Worm (Caenorhabditis elegans) whole organism, L1 larva: Measurements from ENCODE around the gene R10D12.1.
A peak's percentile ranks its signal among the peaks of the same experiment; 100 is the strongest.

ENCODE experiments used
- C16A3.4 ChIP-seq: fragments of 150-350 bp; optimal IDR thresholded peaks from 2 replicates; lab custom pipeline; 2014; ENCODE audit warnings: missing biosample characterization, missing genetic modification characterization
- F16B12.6 ChIP-seq: fragments of 150-350 bp; optimal IDR thresholded peaks from 2 replicates; lab custom pipeline; 2014; ENCODE audit warnings: missing biosample characterization, missing genetic modification characterization
- Y116A8C.19 ChIP-seq: sonication (generic microtip); optimal IDR thresholded peaks from 2 replicates; lab custom pipeline; 2016; ENCODE audit warnings: missing compliant biosample characterization, missing genetic modification characterization, borderline replicate concordance
- blmp-1 ChIP-seq: fragments of 150-350 bp; optimal IDR thresholded peaks from 2 replicates; lab custom pipeline; 2014; ENCODE audit warnings: missing biosample characterization, missing genetic modification characterization
- ceh-63 ChIP-seq: fragments of 200-800 bp; sonication (Bioruptor generic); optimal IDR thresholded peaks from 2 replicates; lab custom pipeline; 2018; ENCODE audit warnings: mild to moderate bottlenecking, missing genetic modification characterization, missing compliant biosample characterization
- ceh-88 ChIP-seq: fragments of 200-800 bp; sonication (Bioruptor generic); IDR thresholded peaks from 2 replicates; pipeline ENCODE4 v1.3.6; 2022; ENCODE audit warnings: missing genetic modification characterization, missing compliant biosample characterization
- efl-3 ChIP-seq: fragments of 200-800 bp; sonication (Bioruptor generic); optimal IDR thresholded peaks from 2 replicates; lab custom pipeline; 2018; ENCODE audit warnings: mild to moderate bottlenecking, missing genetic modification characterization, missing compliant biosample characterization
- elt-3 ChIP-seq, 6 experiments: fragments of 150-350 bp in 1 of 6; sonication (generic microtip); optimal IDR thresholded peaks; 2 replicates each; lab custom pipeline; 2017 to 2018; ENCODE audit warnings: missing biosample characterization in 6 of 6, missing genetic modification characterization in 6 of 6, inconsistent platforms in 1 of 6
- fkh-10 ChIP-seq: sonication (generic microtip); optimal IDR thresholded peaks from 2 replicates; lab custom pipeline; 2017; ENCODE audit warnings: missing biosample characterization, missing genetic modification reagents, missing genetic modification characterization
- fkh-8 ChIP-seq: sonication (generic microtip); optimal IDR thresholded peaks from 2 replicates; lab custom pipeline; 2016; ENCODE audit warnings: mild to moderate bottlenecking, missing genetic modification characterization, missing compliant biosample characterization
- grh-1 ChIP-seq: fragments of 200-800 bp; sonication (Bioruptor generic); IDR thresholded peaks from 2 replicates; pipeline ENCODE4 v1.3.6; 2022; ENCODE audit warnings: missing genetic modification reagents, missing genetic modification characterization, missing compliant biosample characterization
- hlh-4 ChIP-seq: sonication (generic microtip); optimal IDR thresholded peaks from 2 replicates; lab custom pipeline; 2016; ENCODE audit warnings: mild to moderate bottlenecking, missing genetic modification characterization, missing compliant biosample characterization
- isw-1 ChIP-seq: fragments of 200-800 bp; sonication (Bioruptor generic); IDR thresholded peaks from 2 replicates; pipeline ENCODE4 v1.3.6; 2022; ENCODE audit warnings: missing genetic modification characterization, missing compliant biosample characterization
- lin-13 ChIP-seq: fragments of 150-350 bp; optimal IDR thresholded peaks from 2 replicates; lab custom pipeline; 2014; ENCODE audit warnings: missing biosample characterization, missing genetic modification reagents, missing genetic modification characterization
- lin-15B ChIP-seq: fragments of 150-350 bp; sonication (generic microtip); optimal IDR thresholded peaks from 3 replicates; lab custom pipeline; 2014; ENCODE audit warnings: missing biosample characterization, missing genetic modification characterization
- lin-35 ChIP-seq, 2 experiments: fragments of 150-350 bp; optimal IDR thresholded peaks; 2 replicates each; lab custom pipeline; 2014; ENCODE audit warnings: missing biosample characterization in 2 of 2, missing genetic modification characterization in 2 of 2, missing genetic modification reagents in 2 of 2
- lin-39 ChIP-seq: fragments of 150-350 bp; optimal IDR thresholded peaks from 2 replicates; lab custom pipeline; 2014; ENCODE audit warnings: missing biosample characterization, missing genetic modification reagents, missing genetic modification characterization
- mab-9 ChIP-seq: fragments of 200-800 bp; sonication (Bioruptor generic); IDR thresholded peaks from 2 replicates; pipeline ENCODE4 v1.3.6; 2022; ENCODE audit warnings: missing genetic modification reagents, missing genetic modification characterization, missing compliant biosample characterization
- mep-1 ChIP-seq: fragments of 150-350 bp; optimal IDR thresholded peaks from 2 replicates; lab custom pipeline; 2014; ENCODE audit warnings: missing biosample characterization, missing genetic modification characterization
- nhr-11 ChIP-seq: fragments of 150-350 bp; optimal IDR thresholded peaks from 2 replicates; lab custom pipeline; 2014; ENCODE audit warnings: missing biosample characterization, missing genetic modification characterization
- nhr-12 ChIP-seq: sonication (generic microtip); optimal IDR thresholded peaks from 2 replicates; lab custom pipeline; 2017; ENCODE audit warnings: missing biosample characterization, missing genetic modification characterization
- nhr-20 ChIP-seq: sonication (generic microtip); optimal IDR thresholded peaks from 2 replicates; lab custom pipeline; 2016; ENCODE audit warnings: mild to moderate bottlenecking, missing genetic modification characterization, missing compliant biosample characterization
- nhr-28 ChIP-seq: fragments of 150-350 bp; optimal IDR thresholded peaks from 2 replicates; lab custom pipeline; 2014; ENCODE audit warnings: missing biosample characterization, missing genetic modification characterization
- nhr-47 ChIP-seq: sonication (generic microtip); optimal IDR thresholded peaks from 2 replicates; lab custom pipeline; 2016; ENCODE audit warnings: mild to moderate bottlenecking, missing genetic modification characterization, moderate library complexity, missing compliant biosample characterization
- nhr-71 ChIP-seq: sonication (generic microtip); optimal IDR thresholded peaks from 2 replicates; lab custom pipeline; 2016; ENCODE audit warnings: mild to moderate bottlenecking, missing genetic modification characterization, moderate library complexity, missing compliant biosample characterization
- nhr-85 ChIP-seq: sonication (generic microtip); peaks from one replicate; lab custom pipeline; 2016; ENCODE audit warnings: missing genetic modification characterization, inconsistent platforms, missing compliant biosample characterization
- nhr-90 ChIP-seq: sonication (generic microtip); optimal IDR thresholded peaks from 2 replicates; lab custom pipeline; 2016; ENCODE audit warnings: mild to moderate bottlenecking, missing genetic modification characterization, missing compliant biosample characterization; ENCODE audit not compliant: poor library complexity
- pax-3 ChIP-seq: fragments of 200-800 bp; sonication (Bioruptor generic); optimal IDR thresholded peaks from 2 replicates; lab custom pipeline; 2018; ENCODE audit warnings: mild to moderate bottlenecking, missing genetic modification characterization, moderate library complexity, missing compliant biosample characterization
- rnt-1 ChIP-seq: sonication (generic microtip); optimal IDR thresholded peaks from 2 replicates; lab custom pipeline; 2016; ENCODE audit warnings: mild to moderate bottlenecking, missing genetic modification characterization, moderate library complexity, missing compliant biosample characterization
- snu-23 ChIP-seq: sonication (generic microtip); optimal IDR thresholded peaks from 2 replicates; lab custom pipeline; 2016; ENCODE audit warnings: missing genetic modification characterization, missing compliant biosample characterization
- unc-130 ChIP-seq: fragments of 150-350 bp; optimal IDR thresholded peaks from 2 replicates; lab custom pipeline; 2017; ENCODE audit warnings: missing biosample characterization, missing genetic modification characterization, inconsistent platforms
- unc-30 ChIP-seq: sonication (generic microtip); optimal IDR thresholded peaks from 2 replicates; lab custom pipeline; 2017; ENCODE audit warnings: missing biosample characterization, missing genetic modification characterization
- unc-86 ChIP-seq: sonication (generic microtip); optimal IDR thresholded peaks from 2 replicates; lab custom pipeline; 2016; ENCODE audit warnings: missing genetic modification characterization, missing compliant biosample characterization
- unc-98 ChIP-seq: fragments of 200-800 bp; sonication (Bioruptor generic); IDR thresholded peaks from 2 replicates; pipeline ENCODE4 v1.3.6; 2022; ENCODE audit warnings: missing genetic modification characterization, missing compliant biosample characterization
- vab-15 ChIP-seq: sonication (generic microtip); optimal IDR thresholded peaks from 2 replicates; lab custom pipeline; 2017; ENCODE audit warnings: missing genotype, mild to moderate bottlenecking, missing genetic modification characterization, missing compliant biosample characterization
- zip-4 ChIP-seq: fragments of 200-800 bp; sonication (Bioruptor generic); optimal IDR thresholded peaks from 2 replicates; lab custom pipeline; 2018; ENCODE audit warnings: mild to moderate bottlenecking, missing genetic modification characterization, moderate library complexity, missing compliant biosample characterization
- ztf-4 ChIP-seq: fragments of 150-350 bp; optimal IDR thresholded peaks from 2 replicates; lab custom pipeline; 2014; ENCODE audit warnings: missing biosample characterization, missing genetic modification characterization

The R10D12.1 gene

ce11 chrV:13949752-13950151 lies 15.3 kb upstream of the R10D12.1 start, which contains the start of gene R10D12.7:
TSS of gene R10D12.7 (plus strand) at chrV:13950052.
- TF ChIP-seq nhr-20 (tag; lab: Kevin White, UChicago), result no peak
- TF ChIP-seq nhr-85, result no peak
- TF ChIP-seq mep-1, result no peak
- TF ChIP-seq unc-130, result no peak
- TF ChIP-seq, all 84 proteins: peak for 0

DNA sequence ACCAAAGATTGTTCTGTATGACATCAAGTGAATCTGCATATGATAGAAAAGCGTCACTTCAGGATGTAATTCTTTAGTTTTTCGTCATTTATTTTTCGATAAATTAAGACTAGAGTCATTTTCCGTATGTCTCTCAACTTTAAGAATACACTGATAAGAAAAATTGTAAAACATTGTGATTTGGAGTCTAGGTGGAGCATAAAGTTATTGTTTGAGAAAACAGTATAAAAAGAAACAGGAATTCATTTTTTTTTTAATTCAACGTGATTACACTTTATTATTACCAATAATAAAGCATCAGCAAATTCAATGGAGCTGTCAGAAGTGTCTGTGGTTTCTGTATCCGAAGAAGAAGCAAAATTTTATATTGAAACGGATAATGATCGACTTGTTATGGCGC lies 14.6 kb upstream of the R10D12.1 start, which contains the start of gene R10D12.6:
R10D12.6 (plus strand) TSS at position 301 of the 400 bp plus-strand sequence.
- no peak for TF ChIP-seq lin-15B (tag; lab: Kevin White, UChicago)
- TF ChIP-seq unc-86 (tag; lab: Kevin White, UChicago), result no peak
- no peak for TF ChIP-seq pax-3
- no peak for TF ChIP-seq isw-1 (GFP tag; lab: Robert Waterston, UW)
- no peak for TF ChIP-seq snu-23 (GFP tag; lab: Kevin White, UChicago)
- no peak for TF ChIP-seq nhr-85
- TF ChIP-seq mab-9 (GFP tag; lab: Robert Waterston, UW), result no peak
- no peak for TF ChIP-seq unc-98 (GFP tag; lab: Robert Waterston, UW)
- no peak for TF ChIP-seq lin-39 (tag; lab: Kevin White, UChicago)
- no peak for TF ChIP-seq fkh-10 (GFP tag; lab: Kevin White, UChicago)
- no peak for TF ChIP-seq unc-30 (tag; lab: Kevin White, UChicago)
- no peak for TF ChIP-seq C16A3.4 (tag; lab: Kevin White, UChicago)
- no peak for TF ChIP-seq ceh-63 (GFP tag; lab: Kevin White, UChicago)
- TF ChIP-seq nhr-90, result no peak

- TF ChIP-seq vab-15, result no peak
- TF ChIP-seq ztf-4 (tag; lab: Kevin White, UChicago), result no peak
- no peak for TF ChIP-seq lin-13 (GFP tag; lab: Kevin White, UChicago)
Observed at ce11 chrV:13946385-13947019, 12.1 kb upstream of the R10D12.1 start, which contains the start of the genes srx-10 and clec-226. TSS of gene srx-10 (minus strand) at chrV:13946485. TSS of gene clec-226 (plus strand) at chrV:13946969.

DNA sequence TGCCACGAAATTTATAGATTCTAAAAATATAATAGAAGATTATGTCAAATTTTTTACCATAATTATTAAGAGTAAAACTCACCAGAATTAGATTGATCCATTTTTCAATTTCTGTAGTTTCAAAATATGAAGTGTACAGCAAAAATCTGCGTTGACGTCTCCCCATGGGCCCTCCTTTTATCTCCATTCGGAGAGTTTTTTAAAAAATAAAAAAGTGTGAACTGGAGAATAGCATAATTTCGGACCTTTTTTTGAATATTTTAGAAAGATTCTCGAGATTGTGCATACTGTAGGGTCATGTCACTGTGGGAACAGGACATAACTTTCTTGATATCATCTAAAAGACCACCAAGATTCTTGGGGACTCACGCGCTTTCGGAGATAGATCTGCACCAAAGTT lies 7.6 kb upstream of the R10D12.1 start, which contains the start of gene dpr-1:
dpr-1 (minus strand) TSS at position 101 of the 400 bp plus-strand sequence.
- TF ChIP-seq nhr-71 (tag; lab: Kevin White, UChicago) (no peak), nhr-12 (tag; lab: Kevin White, UChicago) (no peak), hlh-4 (tag; lab: Kevin White, UChicago) (no peak), ceh-88 (GFP tag; lab: Robert Waterston, UW) (no peak), nhr-47 (tag; lab: Kevin White, UChicago) (no peak), zip-4 (GFP tag; lab: Kevin White, UChicago) (no peak), ceh-63 (GFP tag; lab: Kevin White, UChicago) (no peak), nhr-28 (no peak), lin-15B (tag; lab: Kevin White, UChicago) (no peak), rnt-1 (tag; lab: Kevin White, UChicago) (no peak)

- peak; percentile 48 for TF ChIP-seq nhr-71 (tag; lab: Kevin White, UChicago)
- peak; percentile 45 for TF ChIP-seq fkh-8 (tag; lab: Kevin White, UChicago)
- no peak for TF ChIP-seq lin-15B (tag; lab: Kevin White, UChicago)
- TF ChIP-seq nhr-11, result peak; percentile 31
- TF ChIP-seq nhr-47 (tag; lab: Kevin White, UChicago), result peak; percentile 44
Observed at ce11 chrV:13936850-13937249, 2.4 kb upstream of the R10D12.1 start, which contains the start of gene srw-145. TSS of gene srw-145 (plus strand) at chrV:13937150.

DNA sequence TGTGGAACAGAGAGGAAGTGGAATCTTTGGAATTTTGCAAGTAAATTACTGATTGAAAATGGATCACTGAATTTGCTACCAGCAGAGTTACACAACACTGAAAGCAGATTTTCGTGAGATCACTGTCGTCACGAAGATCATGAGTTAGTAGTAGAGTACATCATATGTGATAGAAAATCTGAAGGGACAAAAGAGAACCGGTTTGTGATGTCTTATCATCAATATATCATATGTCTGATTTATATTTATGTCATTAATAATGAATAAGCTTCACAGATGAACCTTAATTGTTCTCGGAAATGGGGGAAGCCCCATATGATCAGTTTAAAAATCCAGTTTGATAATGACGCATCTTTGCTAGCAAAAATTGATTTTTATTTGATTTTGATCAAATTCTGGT lies 1.6 kb upstream of the R10D12.1 start:
- TF ChIP-seq Y116A8C.19 (no peak), lin-35 (GFP tag; optimal IDR thresholded peaks at IDR 0.05; lab: Kevin White, UChicago) (peak in 1 of 2 experiments; percentile 11), blmp-1 (tag; lab: Kevin White, UChicago) (peak; percentile 19), F16B12.6 (tag; lab: Kevin White, UChicago) (no peak), nhr-71 (tag; lab: Kevin White, UChicago) (peak; percentile 1), nhr-20 (tag; lab: Kevin White, UChicago) (peak; percentile 2), grh-1 (peak; percentile 63), nhr-85 (peak; percentile 77), elt-3 (tag; optimal IDR thresholded peaks at IDR 0.05; lab: Kevin White, UChicago) (peak in 2 of 6 experiments; percentile 25 to 31), efl-3 (GFP tag; lab: Kevin White, UChicago) (no peak)
